Fruit fly (Drosophila melanogaster) Kc167 (cell line): Measurements from ENCODE around the gene cactin.

Source experiments
- Myc ChIP-seq: fragments of >200 bp; optimal IDR thresholded peaks from 2 replicates; lab custom pipeline; 2017; ENCODE audit warnings: missing external identifiers
- h ChIP-seq: fragments of >200 bp; optimal IDR thresholded peaks from 3 replicates; lab custom pipeline; 2018; ENCODE audit warnings: missing external identifiers
- psq ChIP-seq: fragments of >200 bp; optimal IDR thresholded peaks from 2 replicates; lab custom pipeline; 2017; ENCODE audit warnings: missing external identifiers

DNA sequence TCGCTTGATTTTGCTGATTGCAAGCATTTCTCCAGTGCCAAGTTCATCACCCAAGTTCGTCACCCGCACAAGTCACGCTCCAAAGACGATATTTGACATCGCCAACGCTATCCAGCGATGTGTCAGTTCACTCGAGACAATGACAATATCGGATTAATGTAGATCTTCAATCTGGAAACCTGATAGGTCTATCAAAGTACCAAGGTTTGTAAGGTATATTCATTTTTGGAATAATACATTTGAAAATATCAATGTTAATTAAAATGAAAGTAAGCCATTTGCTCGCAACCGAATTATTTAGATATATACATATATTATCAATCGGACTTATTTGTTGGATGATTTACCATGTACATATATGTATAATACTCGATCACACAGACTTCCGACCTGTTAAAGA, 5.0 kb upstream of the cactin start, which contains the start of gene Obp19c:
- TF ChIP-seq h (no peak), Myc (lab: Kevin White, UChicago) (no peak), psq (lab: Kevin White, UChicago) (no peak)
